Fruit fly (Drosophila melanogaster) whole organism, embryonic: ENCODE results near the gene Tbca.

Experiments used
- ATbp ChIP-seq: fragments of 200-800 bp; sonication (Bioruptor generic); optimal IDR thresholded peaks from 2 replicates; lab custom pipeline; 2017; ENCODE audit warnings: missing biosample characterization, mild to moderate bottlenecking, missing genetic modification characterization, missing genetic modification reagents
- Atf6 ChIP-seq: fragments of 200-800 bp; sonication (Bioruptor generic); IDR thresholded peaks from 2 replicates; pipeline ENCODE4 v1.3.6; 2022; ENCODE audit warnings: missing biosample characterization, missing genetic modification characterization
- Bteb2 ChIP-seq: fragments of 200-800 bp; sonication (Bioruptor generic); optimal IDR thresholded peaks from 2 replicates; lab custom pipeline; 2016; ENCODE audit warnings: missing biosample characterization, missing genetic modification characterization
- CG11247 ChIP-seq: fragments of 200-800 bp; sonication (Bioruptor generic); IDR thresholded peaks from 2 replicates; pipeline ENCODE4 v1.3.6; 2022; ENCODE audit warnings: missing biosample characterization, missing genetic modification characterization
- CG12942 ChIP-seq: fragments of 200-800 bp; sonication (Bioruptor generic); optimal IDR thresholded peaks from 3 replicates; lab custom pipeline; 2016; ENCODE audit warnings: missing biosample characterization, missing genetic modification characterization
- CG15269 ChIP-seq: fragments of 200-800 bp; sonication (Bioruptor generic); optimal IDR thresholded peaks from 2 replicates; lab custom pipeline; 2018; ENCODE audit warnings: missing biosample characterization, mild to moderate bottlenecking, missing genetic modification characterization, moderate library complexity
- CG1529 ChIP-seq: fragments of 200-800 bp; sonication (Bioruptor generic); optimal IDR thresholded peaks from 3 replicates; lab custom pipeline; 2018; ENCODE audit warnings: missing biosample characterization, missing genetic modification characterization
- CG17328 ChIP-seq: fragments of 200-800 bp; sonication (Bioruptor generic); IDR thresholded peaks from 2 replicates; pipeline ENCODE4 v1.3.6; 2022; ENCODE audit warnings: missing biosample characterization, missing genetic modification characterization
- CG17829 ChIP-seq: fragments of 200-800 bp; optimal IDR thresholded peaks from 2 replicates; lab custom pipeline; 2019; ENCODE audit warnings: missing biosample characterization, mild to moderate bottlenecking, missing genetic modification characterization, moderate library complexity
- CG1792 ChIP-seq: fragments of 200-800 bp; sonication (Bioruptor generic); optimal IDR thresholded peaks from 2 replicates; lab custom pipeline; 2016; ENCODE audit warnings: missing biosample characterization, missing genetic modification characterization
- CG18599 ChIP-seq: fragments of 200-800 bp; sonication (Bioruptor generic); optimal IDR thresholded peaks from 3 replicates; lab custom pipeline; 2017; ENCODE audit warnings: missing biosample characterization, missing genetic modification characterization, mild to moderate bottlenecking, moderate library complexity, missing genetic modification reagents
- CG2116 ChIP-seq: fragments of 200-800 bp; sonication (Bioruptor generic); optimal IDR thresholded peaks from 3 replicates; lab custom pipeline; 2018; ENCODE audit warnings: missing biosample characterization, mild to moderate bottlenecking, missing genetic modification characterization
- CG31365 ChIP-seq: fragments of 200-800 bp; sonication (Bioruptor generic); optimal IDR thresholded peaks from 2 replicates; lab custom pipeline; 2018; ENCODE audit warnings: missing biosample characterization, mild to moderate bottlenecking, missing genetic modification characterization
- CG32772 ChIP-seq: fragments of 200-800 bp; sonication (Bioruptor generic); IDR thresholded peaks from 2 replicates; pipeline ENCODE4 v1.3.6; 2022; ENCODE audit warnings: missing biosample characterization, missing genetic modification characterization
- CG34224 ChIP-seq: fragments of 200-800 bp; sonication (Bioruptor generic); IDR thresholded peaks from 3 replicates; pipeline ENCODE4 v1.3.6; 2022; ENCODE audit warnings: missing biosample characterization, missing genetic modification characterization; ENCODE audit not compliant: partially characterized antibody
- CG4404 ChIP-seq: fragments of 200-800 bp; sonication (Bioruptor generic); IDR thresholded peaks from 2 replicates; pipeline ENCODE4 v1.3.6; 2022; ENCODE audit warnings: missing biosample characterization, missing genetic modification characterization
- CG4820 ChIP-seq: fragments of 200-800 bp; sonication (Bioruptor generic); optimal IDR thresholded peaks from 3 replicates; lab custom pipeline; 2016; ENCODE audit warnings: missing biosample characterization, missing genetic modification characterization
- CG6791 ChIP-seq: fragments of 200-800 bp; sonication (Bioruptor generic); IDR thresholded peaks from 3 replicates; pipeline ENCODE4 v1.3.6; 2022; ENCODE audit warnings: missing biosample characterization, missing genetic modification characterization; ENCODE audit not compliant: partially characterized antibody
- CG6813 ChIP-seq: fragments of 200-800 bp; sonication (Bioruptor generic); optimal IDR thresholded peaks from 2 replicates; lab custom pipeline; 2017; ENCODE audit warnings: missing biosample characterization, missing genetic modification characterization, mild to moderate bottlenecking, moderate library complexity, missing genetic modification reagents
- CG8290 ChIP-seq, 3 experiments: fragments of 200-800 bp; sonication (Bioruptor generic); optimal IDR thresholded peaks; 2 replicates each; lab custom pipeline; 2016 to 2019; ENCODE audit warnings: missing biosample characterization in 3 of 3, missing genetic modification characterization in 3 of 3, mild to moderate bottlenecking in 2 of 3, moderate library complexity in 1 of 3
- CG8944 ChIP-seq: fragments of 200-800 bp; sonication (Bioruptor generic); optimal IDR thresholded peaks from 3 replicates; lab custom pipeline; 2016; ENCODE audit warnings: missing biosample characterization, missing genetic modification characterization
- CG9437 ChIP-seq: fragments of 200-800 bp; sonication (Bioruptor generic); optimal IDR thresholded peaks from 2 replicates; lab custom pipeline; 2018; ENCODE audit warnings: missing biosample characterization, mild to moderate bottlenecking, missing genetic modification characterization
- CkIIα-i1 ChIP-seq: fragments of 200-800 bp; sonication (Bioruptor generic); IDR thresholded peaks from 2 replicates; pipeline ENCODE4 v1.3.6; 2022; ENCODE audit warnings: missing biosample characterization, missing genetic modification characterization
- ERR ChIP-seq: fragments of 200-800 bp; sonication (Bioruptor generic); optimal IDR thresholded peaks from 2 replicates; lab custom pipeline; 2016; ENCODE audit warnings: missing biosample characterization, missing genetic modification characterization
- HLH3B ChIP-seq: fragments of 200-800 bp; sonication (Bioruptor generic); IDR thresholded peaks from 2 replicates; pipeline ENCODE4 v1.3.6; 2022; ENCODE audit warnings: missing biosample characterization, missing genetic modification characterization
- HLHmδ ChIP-seq: fragments of 200-800 bp; sonication (Bioruptor generic); optimal IDR thresholded peaks from 2 replicates; lab custom pipeline; 2018; ENCODE audit warnings: missing biosample characterization, mild to moderate bottlenecking, missing genetic modification characterization, moderate library complexity
- MESR4 ChIP-seq: fragments of 200-800 bp; sonication (Bioruptor generic); optimal IDR thresholded peaks from 2 replicates; lab custom pipeline; 2018; ENCODE audit warnings: missing biosample characterization, mild to moderate bottlenecking, missing genetic modification characterization, moderate library complexity
- Max ChIP-seq: fragments of 200-800 bp; sonication (Bioruptor generic); optimal IDR thresholded peaks from 2 replicates; lab custom pipeline; 2016; ENCODE audit warnings: missing biosample characterization, mild to moderate bottlenecking, missing genetic modification characterization
- Mrtf ChIP-seq: fragments of 200-800 bp; sonication (Bioruptor generic); IDR thresholded peaks from 3 replicates; pipeline ENCODE4 v1.3.6; 2022; ENCODE audit warnings: missing biosample characterization, missing genetic modification characterization
- Nf-YC ChIP-seq: fragments of 200-800 bp; optimal IDR thresholded peaks from 3 replicates; lab custom pipeline; 2019; ENCODE audit warnings: missing biosample characterization, mild to moderate bottlenecking, missing genetic modification characterization, moderate library complexity
- Six4 ChIP-seq: fragments of 200-800 bp; sonication (Bioruptor generic); optimal IDR thresholded peaks from 2 replicates; lab custom pipeline; 2016; ENCODE audit warnings: missing biosample characterization, missing genetic modification characterization
- Xrp1 ChIP-seq: fragments of 200-800 bp; sonication (Bioruptor generic); IDR thresholded peaks from 2 replicates; pipeline ENCODE4 v1.3.6; 2022; ENCODE audit warnings: missing biosample characterization, missing genetic modification characterization
- ara ChIP-seq: fragments of 200-800 bp; sonication (Bioruptor generic); IDR thresholded peaks from 2 replicates; pipeline ENCODE4 v1.3.6; 2022; ENCODE audit warnings: missing biosample characterization, missing genetic modification characterization
- ase ChIP-seq: fragments of 200-800 bp; sonication (Bioruptor generic); IDR thresholded peaks from 3 replicates; pipeline ENCODE4 v1.3.6; 2022; ENCODE audit warnings: missing biosample characterization, missing genetic modification characterization
- dati ChIP-seq: fragments of 200-800 bp; sonication (Bioruptor generic); IDR thresholded peaks from 2 replicates; pipeline ENCODE4 v1.3.6; 2022; ENCODE audit warnings: missing biosample characterization, missing genetic modification characterization
- dpn ChIP-seq, 2 experiments: fragments of 200-800 bp; sonication (Bioruptor generic); optimal IDR thresholded peaks; 3 replicates each; lab custom pipeline; 2016; ENCODE audit warnings: missing biosample characterization in 2 of 2, missing genetic modification characterization in 2 of 2
- dysf ChIP-seq: fragments of 200-800 bp; sonication (Bioruptor generic); IDR thresholded peaks from 3 replicates; pipeline ENCODE4 v1.3.6; 2022; ENCODE audit warnings: missing biosample characterization, missing genetic modification characterization
- hth ChIP-seq: fragments of >200 bp; optimal IDR thresholded peaks from 2 replicates; lab custom pipeline; 2017; ENCODE audit warnings: inconsistent platforms
- ken ChIP-seq: fragments of 200-800 bp; sonication (Bioruptor generic); IDR thresholded peaks from 3 replicates; pipeline ENCODE4 v1.3.6; 2022; ENCODE audit warnings: missing biosample characterization, missing genetic modification characterization
- kni ChIP-seq: fragments of 200-800 bp; sonication (Bioruptor generic); optimal IDR thresholded peaks from 3 replicates; lab custom pipeline; 2017; ENCODE audit warnings: mild to moderate bottlenecking, missing biosample characterization, missing genetic modification reagents, missing genetic modification characterization
- lov ChIP-seq, 2 experiments: fragments of 200-800 bp in 1 of 2; fragments of >200 bp in 1 of 2; sonication (Bioruptor generic) in 1 of 2; IDR thresholded peaks in 1 of 2; optimal IDR thresholded peaks in 1 of 2; 2 replicates in 1 of 2; 3 replicates in 1 of 2; pipeline versions ENCODE4 v1.3.6 to Lab custom; 2017 to 2022; ENCODE audit warnings: missing biosample characterization in 1 of 2, missing genetic modification characterization in 1 of 2
- luna ChIP-seq: fragments of 200-800 bp; sonication (Bioruptor generic); optimal IDR thresholded peaks from 2 replicates; lab custom pipeline; 2016; ENCODE audit warnings: missing biosample characterization, missing genetic modification characterization
- nerfin-1 ChIP-seq: fragments of 200-800 bp; sonication (Bioruptor generic); optimal IDR thresholded peaks from 3 replicates; lab custom pipeline; 2019; ENCODE audit warnings: missing biosample characterization, mild to moderate bottlenecking, missing genetic modification characterization, moderate library complexity
- org-1 ChIP-seq: fragments of 200-800 bp; sonication (Bioruptor generic); optimal IDR thresholded peaks from 2 replicates; lab custom pipeline; 2017; ENCODE audit warnings: missing biosample characterization, missing genetic modification characterization
- pfk ChIP-seq: fragments of 200-800 bp; sonication (Bioruptor generic); optimal IDR thresholded peaks from 2 replicates; lab custom pipeline; 2018; ENCODE audit warnings: missing biosample characterization, mild to moderate bottlenecking, missing genetic modification characterization, moderate library complexity
- pita ChIP-seq: fragments of 200-800 bp; sonication (Bioruptor generic); optimal IDR thresholded peaks from 2 replicates; lab custom pipeline; 2017; ENCODE audit warnings: missing biosample characterization, mild to moderate bottlenecking, missing genetic modification characterization
- sug ChIP-seq: fragments of 200-800 bp; optimal IDR thresholded peaks from 2 replicates; lab custom pipeline; 2019; ENCODE audit warnings: missing biosample characterization, mild to moderate bottlenecking, missing genetic modification characterization, moderate library complexity
- zfh1 ChIP-seq: fragments of 200-800 bp; sonication (Bioruptor generic); IDR thresholded peaks from 3 replicates; pipeline ENCODE4 v1.3.6; 2022; ENCODE audit warnings: missing biosample characterization, missing genetic modification characterization

The Tbca gene

dm6 chr3R:31744044-31744652 lies 858 bp downstream of the Tbca start, which contains the start of gene CG1896 (continued):
- TF ChIP-seq CkIIα-i1 (GFP tag; lab: Robert Waterston, UW) (no peak), CG18599 (GFP tag; lab: Kevin White, UChicago) (peak; percentile 62), CG9437 (peak; percentile 5), CG34224 (GFP tag; lab: Robert Waterston, UW) (peak; percentile 13; the same call in 1 of the 3 replicates), ken (peak; percentile 67; the same call in 2 of the 3 replicates), lov (optimal IDR thresholded peaks at IDR 0.05; lab: Kevin White, UChicago) (no peak), lov (GFP tag; IDR thresholded peaks at IDR 0.05; lab: Robert Waterston, UW) (no peak), HLHmδ (GFP tag; lab: Kevin White, UChicago) (no peak), ERR (GFP tag; lab: Kevin White, UChicago) (no peak), Atf6 (GFP tag; lab: Robert Waterston, UW) (no peak), ATbp (GFP tag; lab: Kevin White, UChicago) (peak; percentile 6), luna (GFP tag; lab: Kevin White, UChicago) (no peak), sug (tag; lab: Kevin White, UChicago) (peak; percentile 20), Six4 (GFP tag; lab: Kevin White, UChicago) (no peak), pfk (GFP tag; lab: Kevin White, UChicago) (no peak), CG17829 (tag; lab: Kevin White, UChicago) (peak; percentile 50), CG1529 (no peak), ara (no peak), org-1 (GFP tag; lab: Kevin White, UChicago) (no peak), MESR4 (GFP tag; lab: Kevin White, UChicago) (peak; percentile 45), Mrtf (GFP tag; lab: Robert Waterston, UW) (no peak), CG8944 (no peak), CG11247 (GFP tag; lab: Robert Waterston, UW) (no peak), Bteb2 (GFP tag; lab: Kevin White, UChicago) (no peak), Nf-YC (tag; lab: Kevin White, UChicago) (no peak), dpn (GFP tag; optimal IDR thresholded peaks at IDR 0.05; lab: Kevin White, UChicago) (peak in 1 of 2 experiments; percentile 14), CG17328 (GFP tag; lab: Robert Waterston, UW) (peak; percentile 63), dysf (GFP tag; lab: Robert Waterston, UW) (peak; percentile 54; the same call in 1 of the 3 replicates), ase (GFP tag; lab: Robert Waterston, UW) (no peak), CG12942 (no peak), HLH3B (0 out of 2 replicates have a peak, but pooled peaks have one; percentile 10), nerfin-1 (tag; lab: Kevin White, UChicago) (peak; percentile 21), Max (GFP tag; lab: Kevin White, UChicago) (peak; percentile 30), zfh1 (GFP tag; lab: Robert Waterston, UW) (peak; percentile 71; the same call in 2 of the 3 replicates), pita (GFP tag; lab: Kevin White, UChicago) (no peak), CG6813 (GFP tag; lab: Kevin White, UChicago) (peak; percentile 27), hth (lab: Kevin White, UChicago) (no peak), CG6791 (GFP tag; lab: Robert Waterston, UW) (no peak), CG2116 (GFP tag; lab: Kevin White, UChicago) (peak; percentile 12), kni (GFP tag; lab: Kevin White, UChicago) (no peak), CG15269 (peak; percentile 36), dati (GFP tag; lab: Robert Waterston, UW) (no peak), CG8290 (GFP tag; optimal IDR thresholded peaks at IDR 0.05; lab: Kevin White, UChicago) (no peak), CG8290 (tag; optimal IDR thresholded peaks at IDR 0.05; lab: Kevin White, UChicago) (no peak), CG1792 (GFP tag; lab: Kevin White, UChicago) (no peak), CG4820 (GFP tag; lab: Kevin White, UChicago) (peak; percentile 5), CG32772 (GFP tag; lab: Robert Waterston, UW) (no peak; the same call in 1 of the 2 replicates), CG31365 (tag; lab: Kevin White, UChicago) (no peak), CG4404 (no peak; the same call in 1 of the 2 replicates), Xrp1 (GFP tag; lab: Robert Waterston, UW) (peak; percentile 66)
